Fruit fly (Drosophila melanogaster) whole organism, embryonic: ENCODE data around the gene CG43077.

Source experiments
- Aef1 ChIP-seq: fragments of 200-800 bp; sonication (Bioruptor generic); IDR thresholded peaks from 3 replicates; pipeline ENCODE4 v1.3.6; 2022; ENCODE audit warnings: missing biosample characterization, missing genetic modification characterization
- BEAF-32 ChIP-seq: fragments of 200-800 bp; sonication (Bioruptor generic); optimal IDR thresholded peaks from 3 replicates; lab custom pipeline; 2017; ENCODE audit warnings: missing biosample characterization, missing genetic modification characterization, mild to moderate bottlenecking, moderate library complexity, missing genetic modification reagents
- CG11247 ChIP-seq: fragments of 200-800 bp; sonication (Bioruptor generic); IDR thresholded peaks from 2 replicates; pipeline ENCODE4 v1.3.6; 2022; ENCODE audit warnings: missing biosample characterization, missing genetic modification characterization
- CG11456 ChIP-seq: fragments of 200-800 bp; sonication (Bioruptor generic); IDR thresholded peaks from 3 replicates; pipeline ENCODE4 v1.3.6; 2022; ENCODE audit warnings: missing biosample characterization, missing genetic modification characterization
- CG12104 ChIP-seq: fragments of 200-800 bp; sonication (Bioruptor generic); optimal IDR thresholded peaks from 3 replicates; lab custom pipeline; 2016; ENCODE audit warnings: missing biosample characterization, missing genetic modification characterization
- CG12391 ChIP-seq: fragments of 200-800 bp; sonication (Bioruptor generic); optimal IDR thresholded peaks from 3 replicates; lab custom pipeline; 2018; ENCODE audit warnings: missing biosample characterization, mild to moderate bottlenecking, missing genetic modification characterization, moderate library complexity
- CG14667 ChIP-seq: fragments of 200-800 bp; sonication (Bioruptor generic); IDR thresholded peaks from 2 replicates; pipeline ENCODE4 v1.3.6; 2022; ENCODE audit warnings: missing biosample characterization, missing genetic modification characterization
- CG1832 ChIP-seq: fragments of 200-800 bp; sonication (Bioruptor generic); optimal IDR thresholded peaks from 2 replicates; lab custom pipeline; 2017; ENCODE audit warnings: missing biosample characterization, mild to moderate bottlenecking, missing genetic modification characterization, inconsistent platforms
- CG3065 ChIP-seq: fragments of 200-800 bp; sonication (Bioruptor generic); optimal IDR thresholded peaks from 2 replicates; lab custom pipeline; 2016; ENCODE audit warnings: missing biosample characterization, missing genetic modification characterization
- CG34422 ChIP-seq: fragments of 200-800 bp; sonication (Bioruptor generic); IDR thresholded peaks from 3 replicates; pipeline ENCODE4 v1.3.6; 2022; ENCODE audit warnings: missing biosample characterization, missing genetic modification characterization
- CG3838 ChIP-seq: fragments of 200-800 bp; sonication (Bioruptor generic); optimal IDR thresholded peaks from 3 replicates; lab custom pipeline; 2016; ENCODE audit warnings: missing biosample characterization, missing genetic modification characterization
- CG4282 ChIP-seq: fragments of 200-800 bp; sonication (Bioruptor generic); optimal IDR thresholded peaks from 2 replicates; lab custom pipeline; 2016; ENCODE audit warnings: missing biosample characterization, missing genetic modification characterization
- CG4617 ChIP-seq: fragments of 200-800 bp; sonication (Bioruptor generic); optimal IDR thresholded peaks from 3 replicates; lab custom pipeline; 2016; ENCODE audit warnings: missing biosample characterization, missing genetic modification characterization, borderline replicate concordance
- CG6272 ChIP-seq: fragments of 200-800 bp; sonication (Bioruptor generic); IDR thresholded peaks from 2 replicates; pipeline ENCODE4 v1.3.6; 2022; ENCODE audit warnings: missing biosample characterization, missing genetic modification characterization
- CG7987 ChIP-seq: fragments of 200-800 bp; sonication (Bioruptor generic); optimal IDR thresholded peaks from 2 replicates; lab custom pipeline; 2018; ENCODE audit warnings: missing biosample characterization, mild to moderate bottlenecking, missing genetic modification characterization, moderate library complexity
- CG8281 ChIP-seq: fragments of 200-800 bp; sonication (Bioruptor generic); optimal IDR thresholded peaks from 2 replicates; lab custom pipeline; 2018; ENCODE audit warnings: missing biosample characterization, mild to moderate bottlenecking, missing genetic modification characterization, moderate library complexity
- Elba2 ChIP-seq: fragments of 200-800 bp; sonication (Bioruptor generic); optimal IDR thresholded peaks from 3 replicates; lab custom pipeline; 2016; ENCODE audit warnings: missing biosample characterization, missing genetic modification characterization
- Fer1 ChIP-seq: fragments of 200-800 bp; sonication (Bioruptor generic); optimal IDR thresholded peaks from 2 replicates; lab custom pipeline; 2017; ENCODE audit warnings: missing biosample characterization, mild to moderate bottlenecking, missing genetic modification characterization
- HLH3B ChIP-seq: fragments of 200-800 bp; sonication (Bioruptor generic); IDR thresholded peaks from 2 replicates; pipeline ENCODE4 v1.3.6; 2022; ENCODE audit warnings: missing biosample characterization, missing genetic modification characterization
- HLH4C ChIP-seq: fragments of 200-800 bp; sonication (Bioruptor generic); IDR thresholded peaks from 3 replicates; pipeline ENCODE4 v1.3.6; 2022; ENCODE audit warnings: missing biosample characterization, missing genetic modification characterization; ENCODE audit not compliant: partially characterized antibody
- Hr3 ChIP-seq: fragments of 200-800 bp; sonication (Bioruptor generic); optimal IDR thresholded peaks from 3 replicates; lab custom pipeline; 2016; ENCODE audit warnings: missing biosample characterization, missing genetic modification characterization
- MBD-R2 ChIP-seq: fragments of 200-800 bp; sonication (Bioruptor generic); IDR thresholded peaks from 2 replicates; pipeline ENCODE4 v1.3.6; 2022; ENCODE audit warnings: missing biosample characterization, missing genetic modification characterization
- PHDP ChIP-seq: fragments of 200-800 bp; sonication (Bioruptor generic); optimal IDR thresholded peaks from 3 replicates; lab custom pipeline; 2018; ENCODE audit warnings: missing biosample characterization, mild to moderate bottlenecking, missing genetic modification characterization, moderate library complexity
- Rfx ChIP-seq: fragments of 200-800 bp; sonication (Bioruptor generic); IDR thresholded peaks from 2 replicates; pipeline ENCODE4 v1.3.6; 2022; ENCODE audit warnings: missing biosample characterization, missing genetic modification characterization
- Xbp1 ChIP-seq: fragments of 200-800 bp; sonication (Bioruptor generic); optimal IDR thresholded peaks from 3 replicates; lab custom pipeline; 2016; ENCODE audit warnings: missing biosample characterization, mild to moderate bottlenecking, missing genetic modification characterization
- ap ChIP-seq: fragments of 200-800 bp; sonication (Bioruptor generic); IDR thresholded peaks from 2 replicates; pipeline ENCODE4 v1.3.6; 2022; ENCODE audit warnings: missing biosample characterization, missing genetic modification characterization
- ara ChIP-seq: fragments of 200-800 bp; sonication (Bioruptor generic); IDR thresholded peaks from 2 replicates; pipeline ENCODE4 v1.3.6; 2022; ENCODE audit warnings: missing biosample characterization, missing genetic modification characterization
- ase ChIP-seq: fragments of 200-800 bp; sonication (Bioruptor generic); IDR thresholded peaks from 3 replicates; pipeline ENCODE4 v1.3.6; 2022; ENCODE audit warnings: missing biosample characterization, missing genetic modification characterization
- bowl ChIP-seq: fragments of 200-800 bp; sonication (Bioruptor generic); IDR thresholded peaks from 2 replicates; pipeline ENCODE4 v1.3.6; 2022; ENCODE audit warnings: missing biosample characterization, missing genetic modification characterization
- ci ChIP-seq: fragments of 200-800 bp; sonication (Bioruptor generic); IDR thresholded peaks from 3 replicates; pipeline ENCODE4 v1.3.6; 2022; ENCODE audit warnings: missing biosample characterization, missing genetic modification characterization
- crp ChIP-seq, 2 experiments: fragments of 200-800 bp; sonication (Bioruptor generic); optimal IDR thresholded peaks; 2 replicates in 1 of 2; 3 replicates in 1 of 2; lab custom pipeline; 2017; ENCODE audit warnings: missing biosample characterization in 2 of 2, missing genetic modification characterization in 2 of 2, mild to moderate bottlenecking in 1 of 2, moderate library complexity in 1 of 2
- emc ChIP-seq: fragments of 200-800 bp; sonication (Bioruptor generic); optimal IDR thresholded peaks from 2 replicates; lab custom pipeline; 2016; ENCODE audit warnings: missing biosample characterization, missing genetic modification characterization
- ewg ChIP-seq: fragments of 200-800 bp; sonication (Bioruptor generic); optimal IDR thresholded peaks from 3 replicates; lab custom pipeline; 2017; ENCODE audit warnings: mild to moderate bottlenecking, missing biosample characterization, missing genetic modification reagents, missing genetic modification characterization
- exex ChIP-seq: fragments of 200-800 bp; sonication (Bioruptor generic); optimal IDR thresholded peaks from 4 replicates; lab custom pipeline; 2018; ENCODE audit warnings: missing biosample characterization, mild to moderate bottlenecking, missing genetic modification characterization, moderate library complexity
- fd96Cb ChIP-seq: fragments of 200-800 bp; sonication (Bioruptor generic); optimal IDR thresholded peaks from 2 replicates; lab custom pipeline; 2018; ENCODE audit warnings: missing biosample characterization, mild to moderate bottlenecking, missing genetic modification characterization, moderate library complexity
- gcm ChIP-seq: fragments of 200-800 bp; sonication (Bioruptor generic); optimal IDR thresholded peaks from 2 replicates; lab custom pipeline; 2019; ENCODE audit warnings: missing biosample characterization, mild to moderate bottlenecking, missing genetic modification characterization, moderate library complexity
- gem ChIP-seq: fragments of 200-800 bp; sonication (Bioruptor generic); optimal IDR thresholded peaks from 2 replicates; lab custom pipeline; 2019; ENCODE audit warnings: missing biosample characterization, mild to moderate bottlenecking, missing genetic modification characterization, moderate library complexity
- gsb-n ChIP-seq: fragments of 200-800 bp; sonication (Bioruptor generic); optimal IDR thresholded peaks from 3 replicates; lab custom pipeline; 2018; ENCODE audit warnings: missing biosample characterization, mild to moderate bottlenecking, missing genetic modification characterization
- her ChIP-seq: fragments of 200-800 bp; sonication (Bioruptor generic); optimal IDR thresholded peaks from 2 replicates; lab custom pipeline; 2016; ENCODE audit warnings: missing biosample characterization, missing genetic modification characterization
- klu ChIP-seq: fragments of 200-800 bp; sonication (Bioruptor generic); IDR thresholded peaks from 2 replicates; pipeline ENCODE4 v1.3.6; 2022; ENCODE audit warnings: missing biosample characterization, missing genetic modification characterization
- nerfin-2 ChIP-seq: fragments of 200-800 bp; sonication (Bioruptor generic); IDR thresholded peaks from 2 replicates; pipeline ENCODE4 v1.3.6; 2022; ENCODE audit warnings: missing biosample characterization, missing genetic modification characterization; ENCODE audit not compliant: partially characterized antibody
- pros ChIP-seq: fragments of 200-800 bp; sonication (Bioruptor generic); optimal IDR thresholded peaks from 3 replicates; lab custom pipeline; 2019; ENCODE audit warnings: missing biosample characterization, mild to moderate bottlenecking, missing genetic modification characterization, moderate library complexity
- sima ChIP-seq: fragments of 200-800 bp; sonication (Bioruptor generic); optimal IDR thresholded peaks from 2 replicates; lab custom pipeline; 2016; ENCODE audit warnings: missing biosample characterization, missing genetic modification characterization
- ssp ChIP-seq: fragments of 200-800 bp; sonication (Bioruptor generic); IDR thresholded peaks from 2 replicates; pipeline ENCODE4 v1.3.6; 2022; ENCODE audit warnings: missing biosample characterization, missing genetic modification characterization
- stwl ChIP-seq: fragments of 200-800 bp; sonication (Bioruptor generic); optimal IDR thresholded peaks from 3 replicates; lab custom pipeline; 2018; ENCODE audit warnings: missing biosample characterization, mild to moderate bottlenecking, missing genetic modification characterization, moderate library complexity
- tgo ChIP-seq: fragments of 200-800 bp; sonication (Bioruptor generic); IDR thresholded peaks from 3 replicates; pipeline ENCODE4 v1.3.6; 2022; ENCODE audit warnings: missing biosample characterization, missing genetic modification characterization
- tio ChIP-seq: fragments of 200-800 bp; sonication (Bioruptor generic); optimal IDR thresholded peaks from 2 replicates; lab custom pipeline; 2017; ENCODE audit warnings: missing biosample characterization, missing genetic modification characterization, inconsistent platforms
- tna ChIP-seq: fragments of 200-800 bp; sonication (Bioruptor generic); IDR thresholded peaks from 2 replicates; pipeline ENCODE4 v1.3.6; 2022; ENCODE audit warnings: missing biosample characterization, missing genetic modification characterization; ENCODE audit not compliant: partially characterized antibody
- usp ChIP-seq: fragments of >200 bp; optimal IDR thresholded peaks from 2 replicates; lab custom pipeline; 2017; ENCODE audit warnings: missing biosample characterization, missing genetic modification characterization
- wor ChIP-seq: fragments of 200-800 bp; sonication (Bioruptor generic); IDR thresholded peaks from 2 replicates; pipeline ENCODE4 v1.3.6; 2022; ENCODE audit warnings: missing biosample characterization, missing genetic modification characterization

CG43077 gene

dm6 chrX:17078139-17078977 is 10.0 kb upstream of the CG43077 start, which contains the start of gene CG4949 (continued):
- TF ChIP-seq ssp (GFP tag; lab: Robert Waterston, UW) (no peak), sima (GFP tag; lab: Kevin White, UChicago) (no peak), tna (GFP tag; lab: Robert Waterston, UW) (peak; percentile 90), PHDP (no peak), BEAF-32 (GFP tag; lab: Kevin White, UChicago) (peak; percentile 76), exex (tag; lab: Kevin White, UChicago) (no peak), CG6272 (GFP tag; lab: Robert Waterston, UW) (no peak), CG7987 (GFP tag; lab: Kevin White, UChicago) (no peak), CG4617 (GFP tag; lab: Kevin White, UChicago) (no peak), emc (no peak), HLH4C (GFP tag; lab: Robert Waterston, UW) (peak; percentile 92), CG3065 (GFP tag; lab: Kevin White, UChicago) (no peak), gem (peak; percentile 51), MBD-R2 (GFP tag; lab: Robert Waterston, UW) (peak; percentile 32; the same call in 1 of the 2 replicates), ap (GFP tag; lab: Robert Waterston, UW) (no peak), CG11456 (no peak), Fer1 (no peak), CG14667 (no peak), klu (GFP tag; lab: Robert Waterston, UW) (no peak), Hr3 (GFP tag; lab: Kevin White, UChicago) (no peak), CG12391 (tag; lab: Kevin White, UChicago) (peak; percentile 21), usp (GFP tag; lab: Kevin White, UChicago) (no peak), fd96Cb (tag; lab: Kevin White, UChicago) (no peak), ase (GFP tag; lab: Robert Waterston, UW) (no peak), Rfx (GFP tag; lab: Robert Waterston, UW) (no peak; the same call in 1 of the 2 replicates), CG3838 (no peak), pros (no peak), tio (GFP tag; lab: Kevin White, UChicago) (no peak), HLH3B (GFP tag; lab: Robert Waterston, UW) (no peak), CG4282 (GFP tag; lab: Kevin White, UChicago) (no peak), ci (no peak), CG8281 (tag; lab: Kevin White, UChicago) (no peak), ewg (GFP tag; lab: Kevin White, UChicago) (no peak), CG11247 (GFP tag; lab: Robert Waterston, UW) (no peak), Elba2 (GFP tag; lab: Kevin White, UChicago) (no peak), gsb-n (tag; lab: Kevin White, UChicago) (no peak), stwl (tag; lab: Kevin White, UChicago) (peak; percentile 42), crp (GFP tag; optimal IDR thresholded peaks at IDR 0.05; lab: Kevin White, UChicago) (no peak), gcm (no peak), CG1832 (GFP tag; lab: Kevin White, UChicago) (no peak), ara (GFP tag; lab: Robert Waterston, UW) (no peak), nerfin-2 (GFP tag; lab: Robert Waterston, UW) (peak; percentile 90), Aef1 (GFP tag; lab: Robert Waterston, UW) (no peak), bowl (GFP tag; lab: Robert Waterston, UW) (no peak), Xbp1 (GFP tag; lab: Kevin White, UChicago) (peak; percentile 3), her (GFP tag; lab: Kevin White, UChicago) (no peak), CG34422 (GFP tag; lab: Robert Waterston, UW) (no peak), tgo (GFP tag; lab: Robert Waterston, UW) (no peak), CG12104 (peak; percentile 5), wor (GFP tag; lab: Robert Waterston, UW) (no peak)
